Worm (Caenorhabditis elegans) whole organism, L4 larva: ENCODE data around the gene mthf-1.

ENCODE experiments used
- F44E2.7 ChIP-seq: fragments of 200-800 bp; sonication (Bioruptor generic); IDR thresholded peaks from 2 replicates; pipeline ENCODE4 v2.1.2; 2022; ENCODE audit warnings: missing genetic modification characterization, missing compliant biosample characterization
- R02D3.7 ChIP-seq: fragments of 150-350 bp; sonication (generic microtip); optimal IDR thresholded peaks from 3 replicates; lab custom pipeline; 2014; ENCODE audit warnings: missing biosample characterization, missing genetic modification characterization
- ceh-82 ChIP-seq: sonication (generic microtip); optimal IDR thresholded peaks from 2 replicates; lab custom pipeline; 2017; ENCODE audit warnings: missing biosample characterization, missing genetic modification characterization
- cey-2 ChIP-seq: sonication (generic microtip); optimal IDR thresholded peaks from 3 replicates; lab custom pipeline; 2017; ENCODE audit warnings: missing genetic modification characterization, mild to moderate bottlenecking, missing compliant biosample characterization, antibody characterized with exemption, borderline replicate concordance; ENCODE audit not compliant: insufficient read depth
- hlh-30 ChIP-seq: sonication (generic microtip); optimal IDR thresholded peaks from 2 replicates; lab custom pipeline; 2017; ENCODE audit warnings: antibody characterized with exemption, mild to moderate bottlenecking, missing genetic modification characterization, missing compliant biosample characterization; ENCODE audit not compliant: insufficient read depth
- nhr-77 ChIP-seq: fragments of 150-350 bp; optimal IDR thresholded peaks from 2 replicates; lab custom pipeline; 2014; ENCODE audit warnings: missing biosample characterization, missing genetic modification characterization
- zag-1 ChIP-seq: fragments of 150-350 bp; optimal IDR thresholded peaks from 2 replicates; lab custom pipeline; 2014; ENCODE audit warnings: missing biosample characterization, missing genetic modification characterization

ce11 chrII:7822454-7822853 lies 44.8 kb upstream of the mthf-1 start, which contains the start of gene irld-47:
- TF ChIP-seq R02D3.7 (tag; lab: Kevin White, UChicago): no peak
- TF ChIP-seq nhr-77: no peak
- no peak for TF ChIP-seq hlh-30 (tag; lab: Kevin White, UChicago)
- no peak for TF ChIP-seq ceh-82
- TF ChIP-seq F44E2.7 (GFP tag; lab: Robert Waterston, UW): no peak
- TF ChIP-seq zag-1: no peak
- TF ChIP-seq cey-2 (tag; lab: Kevin White, UChicago): no peak
